Fruit fly (Drosophila melanogaster) whole organism, wandering third instar larva: Measurements from ENCODE around the gene Prx1.

Source experiments
- CG32264 ChIP-seq: fragments of 200-800 bp; sonication (Bioruptor generic); optimal IDR thresholded peaks from 2 replicates; lab custom pipeline; 2016; ENCODE audit warnings: missing biosample characterization, missing genetic modification characterization
- CrebA ChIP-seq: fragments of 200-800 bp; sonication (Bioruptor generic); optimal IDR thresholded peaks from 2 replicates; lab custom pipeline; 2016; ENCODE audit warnings: missing biosample characterization, mild to moderate bottlenecking, missing genetic modification characterization, borderline replicate concordance
- Dfd ChIP-seq: fragments of >200 bp; optimal IDR thresholded peaks from 2 replicates; lab custom pipeline; 2017; ENCODE audit warnings: missing biosample characterization, missing genetic modification characterization
- HLH106 ChIP-seq: fragments of 200-800 bp; optimal IDR thresholded peaks from 3 replicates; lab custom pipeline; 2019; ENCODE audit warnings: missing biosample characterization, mild to moderate bottlenecking, missing genetic modification characterization, moderate library complexity
- Hr78 ChIP-seq: fragments of >200 bp; optimal IDR thresholded peaks from 2 replicates; lab custom pipeline; 2017; ENCODE audit warnings: missing biosample characterization, missing genetic modification characterization
- Mio ChIP-seq: sonication (Bioruptor generic); optimal IDR thresholded peaks from 2 replicates; lab custom pipeline; 2016; ENCODE audit warnings: missing biosample characterization, missing genetic modification characterization
- Rel ChIP-seq, 2 experiments: fragments of 200-800 bp; sonication (Bioruptor generic) in 1 of 2; optimal IDR thresholded peaks; 2 replicates in 1 of 2; 3 replicates in 1 of 2; lab custom pipeline; 2016 to 2019; ENCODE audit warnings: mild to moderate bottlenecking in 2 of 2, missing biosample characterization in 2 of 2, missing genetic modification characterization in 2 of 2, moderate library complexity in 1 of 2
- dmrt93B ChIP-seq: fragments of 200-800 bp; sonication (Bioruptor generic); optimal IDR thresholded peaks from 2 replicates; lab custom pipeline; 2018; ENCODE audit warnings: missing biosample characterization, mild to moderate bottlenecking, missing genetic modification characterization
- ey ChIP-seq: fragments of 200-800 bp; sonication (Bioruptor generic); optimal IDR thresholded peaks from 2 replicates; lab custom pipeline; 2016; ENCODE audit warnings: missing biosample characterization, missing genetic modification characterization
- jim ChIP-seq: fragments of 175-275, 200-325 bp; sonication (Bioruptor generic); optimal IDR thresholded peaks from 2 replicates; lab custom pipeline; 2016; ENCODE audit warnings: missing biosample characterization, mild to moderate bottlenecking, missing genetic modification characterization
- lola ChIP-seq: fragments of >200 bp; optimal IDR thresholded peaks from 2 replicates; lab custom pipeline; 2017; ENCODE audit warnings: missing biosample characterization, missing genetic modification characterization
- psq ChIP-seq: fragments of 200-800 bp; sonication (Bioruptor generic); optimal IDR thresholded peaks from 3 replicates; lab custom pipeline; 2017; ENCODE audit warnings: missing biosample characterization, mild to moderate bottlenecking, missing genetic modification characterization, moderate library complexity
- tai ChIP-seq: sonication (Bioruptor generic); optimal IDR thresholded peaks from 2 replicates; lab custom pipeline; 2016; ENCODE audit warnings: missing biosample characterization, missing genetic modification characterization
- usp ChIP-seq: fragments of >200 bp; optimal IDR thresholded peaks from 2 replicates; lab custom pipeline; 2017; ENCODE audit warnings: missing biosample characterization, missing genetic modification characterization

DNA sequence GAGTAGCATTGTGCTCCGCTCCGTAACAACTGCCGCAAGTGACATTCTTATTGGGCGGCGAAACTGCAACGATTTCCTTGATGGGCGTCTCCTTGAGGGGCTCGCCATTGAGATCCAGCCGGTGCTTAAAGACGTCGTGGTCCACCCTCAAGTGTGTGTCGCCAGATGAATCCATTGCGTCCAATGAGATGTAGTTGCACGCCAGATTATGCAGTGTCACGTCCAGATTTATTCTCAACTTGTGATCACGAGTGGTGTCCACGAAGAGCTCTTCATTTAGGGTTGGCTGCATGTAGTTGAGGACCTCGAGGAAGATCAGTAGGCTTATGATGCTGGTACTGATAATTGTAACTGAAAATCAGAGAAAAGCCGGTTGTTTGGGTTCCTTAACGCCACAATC is 44.7 kb upstream of the Prx1 start:
- TF ChIP-seq CrebA (GFP tag; lab: Kevin White, UChicago) (no peak), usp (GFP tag; lab: Kevin White, UChicago) (no peak), Mio (GFP tag; lab: Kevin White, UChicago) (no peak), Hr78 (GFP tag; lab: Kevin White, UChicago) (no peak), Dfd (GFP tag; lab: Kevin White, UChicago) (no peak), CG32264 (GFP tag; lab: Kevin White, UChicago) (no peak), HLH106 (tag; lab: Kevin White, UChicago) (no peak), psq (GFP tag; lab: Kevin White, UChicago) (no peak), tai (GFP tag; lab: Kevin White, UChicago) (no peak), Rel (GFP tag; optimal IDR thresholded peaks at IDR 0.05; lab: Kevin White, UChicago) (no peak), Rel (tag; optimal IDR thresholded peaks at IDR 0.05; lab: Kevin White, UChicago) (no peak), lola (GFP tag; lab: Kevin White, UChicago) (no peak), ey (no peak), dmrt93B (GFP tag; lab: Kevin White, UChicago) (no peak), jim (GFP tag; lab: Kevin White, UChicago) (no peak)
